Fruit fly (Drosophila melanogaster) whole organism, larva: Measurements from ENCODE around the gene CG9389.
A peak's percentile ranks its signal among the peaks of the same experiment; 100 is the strongest.

Experiments used
- noc ChIP-seq: fragments of 200-800 bp; sonication (Bioruptor generic); optimal IDR thresholded peaks from 3 replicates; lab custom pipeline; 2019; ENCODE audit warnings: missing biosample characterization, mild to moderate bottlenecking, missing genetic modification characterization, moderate library complexity

The CG9389 gene

dm6 chr3L:21242958-21243357 is 27.4 kb downstream of the CG9389 start:
- TF ChIP-seq noc (tag; lab: Kevin White, UChicago), result no peak

DNA sequence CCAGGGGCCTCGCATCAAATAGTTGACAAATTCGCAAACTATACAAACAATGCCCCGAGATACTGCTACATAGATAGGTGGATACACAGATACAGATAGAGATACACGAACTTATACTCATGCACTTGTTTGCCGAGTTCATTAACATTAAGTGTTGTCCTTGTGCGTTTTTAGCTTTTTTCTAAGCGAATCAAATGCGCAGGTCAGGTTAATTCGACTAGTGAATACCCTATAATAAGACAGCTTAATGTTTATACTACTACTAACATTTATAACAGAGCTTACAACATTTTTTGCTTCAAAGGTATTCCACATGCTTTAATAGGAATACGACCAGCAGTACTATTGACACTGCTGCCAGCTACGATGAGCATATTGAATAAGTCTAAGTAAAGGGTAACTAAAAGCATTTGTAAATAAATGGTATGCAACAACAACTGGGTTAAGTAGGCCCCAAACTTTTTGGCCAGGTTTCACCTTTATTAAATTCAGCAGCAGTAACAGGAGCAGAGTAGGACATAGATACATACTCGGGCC is 28.9 kb downstream of the CG9389 start:
- TF ChIP-seq noc (tag; lab: Kevin White, UChicago), result peak; percentile 27

dm6 chr3L:21239999-21240509 is 30.3 kb downstream of the CG9389 start:
- no peak for TF ChIP-seq noc (tag; lab: Kevin White, UChicago)

DNA sequence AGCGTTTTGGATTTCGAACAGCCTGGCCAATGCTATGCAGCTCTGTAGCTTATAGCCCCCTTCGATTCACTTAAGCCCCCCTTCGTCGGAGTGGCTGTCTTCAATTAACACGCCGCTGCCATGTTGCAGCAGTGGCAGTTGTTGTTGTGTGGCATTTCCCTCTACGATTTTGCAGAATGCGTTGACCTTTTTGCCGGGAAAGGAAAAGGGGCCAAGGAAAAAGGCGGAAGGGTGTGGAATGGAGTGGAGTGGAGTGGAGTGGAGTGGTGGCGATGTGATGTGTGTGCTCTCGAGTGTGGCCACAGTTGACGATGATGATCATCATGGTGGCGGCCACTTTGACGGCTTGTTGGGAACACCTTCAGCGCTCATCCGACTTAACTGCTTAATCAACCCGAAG is 32.0 kb downstream of the CG9389 start:
- TF ChIP-seq noc (tag; lab: Kevin White, UChicago), result no peak

DNA sequence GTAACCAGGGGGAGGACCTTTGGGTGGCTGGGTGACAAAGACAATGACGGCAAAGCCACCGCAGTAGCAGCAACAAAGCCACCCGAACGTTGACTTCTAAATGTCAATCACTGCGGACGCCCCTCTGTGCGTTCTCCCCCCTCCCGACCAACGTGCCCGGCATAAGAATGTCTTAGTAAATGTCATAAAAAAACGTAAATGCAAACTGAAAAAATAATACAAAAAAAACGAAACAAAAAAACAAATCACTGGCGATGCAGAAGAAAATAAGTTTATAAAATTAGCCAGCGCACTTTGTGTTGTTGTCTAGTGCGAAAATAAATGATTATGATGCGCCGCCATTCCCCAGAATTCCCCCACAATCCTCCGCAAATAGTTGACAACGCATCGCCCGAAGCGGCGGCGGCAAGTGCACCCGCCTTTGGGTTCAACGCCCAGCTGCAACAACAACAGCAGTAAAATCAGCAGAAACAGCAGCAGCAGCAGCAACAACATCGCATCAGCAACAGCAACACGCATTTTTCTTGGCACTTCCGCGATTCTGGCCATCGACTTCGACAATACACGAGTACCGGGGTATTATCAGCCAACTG is 33.3 kb downstream of the CG9389 start:
- no peak for TF ChIP-seq noc (tag; lab: Kevin White, UChicago)

DNA sequence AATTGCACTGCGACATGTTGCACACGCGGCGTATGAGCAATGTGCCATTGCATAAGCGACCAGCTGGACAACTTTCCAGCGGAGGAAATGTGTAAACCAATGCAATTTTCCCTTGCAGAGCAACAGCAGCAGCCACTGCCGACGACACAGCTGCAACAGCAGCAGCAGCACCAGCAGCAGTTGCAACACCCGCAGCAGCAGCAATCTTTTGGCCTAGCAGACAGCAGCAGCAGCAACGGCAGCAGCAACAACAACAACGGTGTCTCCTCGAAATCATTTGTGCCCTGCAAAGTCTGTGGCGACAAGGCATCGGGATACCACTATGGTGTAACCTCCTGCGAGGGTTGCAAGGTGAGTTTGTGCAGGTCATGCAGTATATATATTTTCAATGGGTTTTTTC is 39.6 kb downstream of the CG9389 start:
- TF ChIP-seq noc (tag; lab: Kevin White, UChicago), result no peak

dm6 chr3L:21229764-21230163 is 40.6 kb downstream of the CG9389 start:
- TF ChIP-seq noc (tag; lab: Kevin White, UChicago), result no peak

dm6 chr3L:21226309-21226708 is 44.1 kb downstream of the CG9389 start, which contains the start of gene Eip78C:
Gene Eip78C (plus strand): TSS chr3L:21226609.
- no peak for TF ChIP-seq noc (tag; lab: Kevin White, UChicago)

DNA sequence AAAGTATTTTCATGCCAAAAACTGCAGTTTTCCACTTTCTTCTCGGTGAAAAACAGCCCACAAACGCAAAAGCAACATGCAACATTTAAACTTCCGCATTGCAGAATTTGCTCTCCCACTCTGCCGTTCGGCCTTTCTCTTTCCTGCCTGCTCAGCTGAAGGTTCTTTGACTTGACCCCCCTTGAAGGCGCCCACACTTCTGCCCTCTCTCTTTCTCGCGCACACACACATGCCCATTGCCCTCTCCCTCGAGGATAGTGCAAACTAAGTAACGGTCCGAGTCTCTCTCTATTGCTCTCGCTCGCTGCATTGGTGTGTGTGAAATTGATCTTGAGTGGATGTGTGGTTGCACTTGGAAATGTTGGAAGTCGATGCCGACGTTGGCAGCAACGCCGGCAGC is 44.7 kb downstream of the CG9389 start:
- TF ChIP-seq noc (tag; lab: Kevin White, UChicago), result no peak

DNA sequence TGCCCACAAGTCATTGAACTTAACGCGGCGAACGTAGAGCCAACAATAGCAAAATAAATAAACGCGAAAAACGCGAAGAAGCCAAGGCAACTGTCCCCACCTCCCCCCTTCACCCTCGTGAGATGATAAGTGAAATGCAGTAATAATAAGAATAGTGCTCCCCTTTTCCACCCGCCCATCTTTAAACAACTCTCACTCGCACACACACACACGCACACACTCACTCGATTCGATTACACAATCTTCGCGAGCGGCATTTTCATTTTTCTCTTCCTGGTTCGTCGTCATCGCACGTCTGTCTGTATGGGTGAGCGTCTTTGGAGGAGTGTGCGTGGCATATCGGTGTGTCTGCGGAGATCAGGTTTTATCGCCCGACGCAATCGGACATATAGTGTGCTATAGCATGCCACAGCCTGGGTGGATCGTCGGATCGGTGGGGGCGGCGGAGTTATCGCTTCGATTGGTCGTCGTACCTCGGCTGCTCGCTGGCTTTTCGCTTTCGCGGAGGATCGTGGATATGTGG is 45.6 kb downstream of the CG9389 start:
- no peak for TF ChIP-seq noc (tag; lab: Kevin White, UChicago)

DNA sequence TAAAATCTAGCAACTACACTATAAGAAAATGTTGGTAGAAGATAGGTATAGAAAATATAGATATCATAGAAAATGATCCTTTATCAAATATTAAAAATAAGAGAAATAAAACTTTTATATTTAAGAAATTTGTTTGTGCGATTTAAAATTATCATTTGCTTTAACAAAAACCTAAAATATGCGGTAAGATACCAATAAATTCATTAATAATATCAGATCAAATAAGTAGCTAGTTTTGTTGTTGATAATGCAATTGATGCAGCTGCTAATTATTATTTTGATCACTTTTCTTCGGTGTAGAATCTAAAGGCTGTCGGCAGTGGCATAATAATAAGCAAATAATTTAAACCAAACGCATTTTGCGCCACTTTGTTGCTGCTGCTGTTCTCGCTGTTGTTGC is 46.1 kb downstream of the CG9389 start:
- TF ChIP-seq noc (tag; lab: Kevin White, UChicago), result no peak

dm6 chr3L:21223268-21223667 is 47.1 kb downstream of the CG9389 start:
- no peak for TF ChIP-seq noc (tag; lab: Kevin White, UChicago)

DNA sequence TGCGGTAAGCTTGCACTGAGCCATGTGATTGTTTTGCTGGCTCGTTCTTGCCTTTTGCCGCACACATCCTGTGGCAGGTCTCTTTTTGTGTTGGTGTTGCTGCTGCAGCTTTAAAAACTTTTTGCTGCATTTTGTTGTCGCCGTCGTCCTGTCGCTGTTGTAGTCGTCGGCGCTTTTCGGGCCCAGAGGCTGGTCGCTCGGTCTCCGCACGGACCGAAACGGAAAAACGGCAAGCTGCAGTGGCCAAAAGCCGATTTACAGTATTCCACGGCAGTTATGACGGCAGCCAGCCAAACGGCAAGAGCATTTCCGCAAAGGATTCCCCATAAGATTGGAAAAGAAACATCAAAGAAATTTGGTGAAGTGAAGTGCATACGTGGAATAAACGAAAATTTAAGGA is 50.3 kb downstream of the CG9389 start, which contains the start of gene CG43219:
TSS of gene CG43219 (plus strand) at position 301 of the 400 bp plus-strand sequence.
- no peak for TF ChIP-seq noc (tag; lab: Kevin White, UChicago)

dm6 chr3L:21219160-21219559 is 51.2 kb downstream of the CG9389 start:
- TF ChIP-seq noc (tag; lab: Kevin White, UChicago), result no peak
